Fruit fly (Drosophila melanogaster) whole organism, wandering third instar larva: ENCODE measurements around the gene CG7512.

ENCODE experiments used
- Abd-B ChIP-seq: fragments of >200 bp; optimal IDR thresholded peaks from 2 replicates; lab custom pipeline; 2017; ENCODE audit warnings: missing biosample characterization, missing genetic modification characterization
- CG32264 ChIP-seq: fragments of 200-800 bp; sonication (Bioruptor generic); optimal IDR thresholded peaks from 2 replicates; lab custom pipeline; 2016; ENCODE audit warnings: missing biosample characterization, missing genetic modification characterization
- CG9705 ChIP-seq: fragments of 200-800 bp; sonication (Bioruptor generic); optimal IDR thresholded peaks from 2 replicates; lab custom pipeline; 2018; ENCODE audit warnings: missing biosample characterization, mild to moderate bottlenecking, missing genetic modification characterization
- CrebA ChIP-seq: fragments of 200-800 bp; sonication (Bioruptor generic); optimal IDR thresholded peaks from 2 replicates; lab custom pipeline; 2016; ENCODE audit warnings: missing biosample characterization, mild to moderate bottlenecking, missing genetic modification characterization, borderline replicate concordance
- Dfd ChIP-seq: fragments of >200 bp; optimal IDR thresholded peaks from 2 replicates; lab custom pipeline; 2017; ENCODE audit warnings: missing biosample characterization, missing genetic modification characterization
- Dif ChIP-seq: fragments of 200-275, 200-300 bp; sonication (Bioruptor generic); optimal IDR thresholded peaks from 2 replicates; lab custom pipeline; 2018; ENCODE audit warnings: missing biosample characterization, missing genetic modification characterization; ENCODE audit not compliant: partially characterized antibody
- GATAd ChIP-seq: sonication (Bioruptor generic); optimal IDR thresholded peaks from 2 replicates; lab custom pipeline; 2016; ENCODE audit warnings: missing biosample characterization, missing genetic modification characterization
- HLH106 ChIP-seq: fragments of 200-800 bp; optimal IDR thresholded peaks from 3 replicates; lab custom pipeline; 2019; ENCODE audit warnings: missing biosample characterization, mild to moderate bottlenecking, missing genetic modification characterization, moderate library complexity
- Hnf4 ChIP-seq: fragments of 200-800 bp; sonication (Bioruptor generic); optimal IDR thresholded peaks from 2 replicates; lab custom pipeline; 2016; ENCODE audit warnings: missing biosample characterization, mild to moderate bottlenecking, missing genetic modification characterization
- Hr78 ChIP-seq: fragments of >200 bp; optimal IDR thresholded peaks from 2 replicates; lab custom pipeline; 2017; ENCODE audit warnings: missing biosample characterization, missing genetic modification characterization
- Hr83 ChIP-seq: fragments of 200-300 bp; sonication (Bioruptor generic); optimal IDR thresholded peaks from 2 replicates; lab custom pipeline; 2016; ENCODE audit warnings: missing biosample characterization, mild to moderate bottlenecking, missing genetic modification characterization, moderate library complexity; ENCODE audit not compliant: poor library complexity, severe bottlenecking
- Jra ChIP-seq: sonication (Bioruptor generic); optimal IDR thresholded peaks from 2 replicates; lab custom pipeline; 2016; ENCODE audit warnings: missing biosample characterization, missing genetic modification characterization
- Mio ChIP-seq: sonication (Bioruptor generic); optimal IDR thresholded peaks from 2 replicates; lab custom pipeline; 2016; ENCODE audit warnings: missing biosample characterization, missing genetic modification characterization
- Myc ChIP-seq: fragments of >200 bp; optimal IDR thresholded peaks from 2 replicates; lab custom pipeline; 2017
- N ChIP-seq: fragments of >200 bp; optimal IDR thresholded peaks from 2 replicates; lab custom pipeline; 2018; ENCODE audit warnings: missing biosample characterization, missing external identifiers, missing genetic modification characterization
- OdsH ChIP-seq: fragments of 200-800 bp; sonication (Bioruptor generic); optimal IDR thresholded peaks from 2 replicates; lab custom pipeline; 2016; ENCODE audit warnings: missing biosample characterization, mild to moderate bottlenecking, missing genetic modification characterization
- Rel ChIP-seq, 2 experiments: fragments of 200-800 bp; sonication (Bioruptor generic) in 1 of 2; optimal IDR thresholded peaks; 2 replicates in 1 of 2; 3 replicates in 1 of 2; lab custom pipeline; 2016 to 2019; ENCODE audit warnings: mild to moderate bottlenecking in 2 of 2, missing biosample characterization in 2 of 2, missing genetic modification characterization in 2 of 2, moderate library complexity in 1 of 2
- Sp1 ChIP-seq: fragments of 200-800 bp; sonication (Bioruptor generic); optimal IDR thresholded peaks from 3 replicates; lab custom pipeline; 2019; ENCODE audit warnings: missing biosample characterization, mild to moderate bottlenecking, missing genetic modification characterization, moderate library complexity
- Vsx2 ChIP-seq: fragments of 200-300, 225-300 bp; sonication (Bioruptor generic); optimal IDR thresholded peaks from 2 replicates; lab custom pipeline; 2018; ENCODE audit warnings: missing biosample characterization, missing genetic modification characterization; ENCODE audit not compliant: partially characterized antibody
- br ChIP-seq: fragments of 200-800 bp; sonication (Bioruptor generic); optimal IDR thresholded peaks from 2 replicates; lab custom pipeline; 2016; ENCODE audit warnings: missing biosample characterization, missing genetic modification characterization
- brk ChIP-seq: fragments of 200-800 bp; sonication (Bioruptor generic); optimal IDR thresholded peaks from 2 replicates; lab custom pipeline; 2016; ENCODE audit warnings: missing biosample characterization, mild to moderate bottlenecking, missing genetic modification characterization
- dl ChIP-seq, 2 experiments: fragments of 175-275, 200-275 bp in 1 of 2; fragments of 200-275 bp in 1 of 2; sonication (Bioruptor generic); optimal IDR thresholded peaks; lab custom pipeline; 2018; ENCODE audit warnings: mild to moderate bottlenecking in 2 of 2, missing biosample characterization in 2 of 2, missing genetic modification characterization in 2 of 2, moderate library complexity in 2 of 2; ENCODE audit not compliant: partially characterized antibody in 2 of 2, insufficient read depth in 1 of 2
- dmrt93B ChIP-seq: fragments of 200-800 bp; sonication (Bioruptor generic); optimal IDR thresholded peaks from 2 replicates; lab custom pipeline; 2018; ENCODE audit warnings: missing biosample characterization, mild to moderate bottlenecking, missing genetic modification characterization
- dsf ChIP-seq: sonication (Bioruptor generic); optimal IDR thresholded peaks from 2 replicates; lab custom pipeline; 2016; ENCODE audit warnings: missing biosample characterization, missing genetic modification characterization, borderline replicate concordance
- ey ChIP-seq: fragments of 200-800 bp; sonication (Bioruptor generic); optimal IDR thresholded peaks from 2 replicates; lab custom pipeline; 2016; ENCODE audit warnings: missing biosample characterization, missing genetic modification characterization
- foxo ChIP-seq, 2 experiments: fragments of 200-800 bp; sonication (Bioruptor generic); optimal IDR thresholded peaks; 2 replicates in 1 of 2; 3 replicates in 1 of 2; lab custom pipeline; 2016 to 2017; ENCODE audit warnings: missing biosample characterization in 2 of 2, missing genetic modification characterization in 2 of 2
- fru ChIP-seq: fragments of 200-800 bp; sonication (Bioruptor generic); optimal IDR thresholded peaks from 3 replicates; lab custom pipeline; 2016; ENCODE audit warnings: missing biosample characterization, mild to moderate bottlenecking, missing genetic modification characterization
- h ChIP-seq: fragments of 200-800 bp; sonication (Bioruptor generic); optimal IDR thresholded peaks from 3 replicates; lab custom pipeline; 2016; ENCODE audit warnings: missing biosample characterization, mild to moderate bottlenecking, missing genetic modification characterization
- jim ChIP-seq: fragments of 175-275, 200-325 bp; sonication (Bioruptor generic); optimal IDR thresholded peaks from 2 replicates; lab custom pipeline; 2016; ENCODE audit warnings: missing biosample characterization, mild to moderate bottlenecking, missing genetic modification characterization
- lola ChIP-seq: fragments of >200 bp; optimal IDR thresholded peaks from 2 replicates; lab custom pipeline; 2017; ENCODE audit warnings: missing biosample characterization, missing genetic modification characterization
- pan ChIP-seq: fragments of >200 bp; optimal IDR thresholded peaks from 2 replicates; lab custom pipeline; 2017
- psq ChIP-seq: fragments of 200-800 bp; sonication (Bioruptor generic); optimal IDR thresholded peaks from 3 replicates; lab custom pipeline; 2017; ENCODE audit warnings: missing biosample characterization, mild to moderate bottlenecking, missing genetic modification characterization, moderate library complexity
- rgr ChIP-seq: fragments of 200-800 bp; sonication (Bioruptor generic); optimal IDR thresholded peaks from 3 replicates; lab custom pipeline; 2016; ENCODE audit warnings: missing biosample characterization, mild to moderate bottlenecking, missing genetic modification characterization
- sage ChIP-seq: fragments of 200-800 bp; sonication (Bioruptor generic); optimal IDR thresholded peaks from 2 replicates; lab custom pipeline; 2016; ENCODE audit warnings: missing biosample characterization, mild to moderate bottlenecking, missing genetic modification characterization
- sv ChIP-seq: fragments of 200-800 bp; sonication (Bioruptor generic); optimal IDR thresholded peaks from 3 replicates; lab custom pipeline; 2016; ENCODE audit warnings: missing biosample characterization, missing genetic modification characterization
- tai ChIP-seq: sonication (Bioruptor generic); optimal IDR thresholded peaks from 2 replicates; lab custom pipeline; 2016; ENCODE audit warnings: missing biosample characterization, missing genetic modification characterization
- usp ChIP-seq: fragments of >200 bp; optimal IDR thresholded peaks from 2 replicates; lab custom pipeline; 2017; ENCODE audit warnings: missing biosample characterization, missing genetic modification characterization
- woc ChIP-seq: sonication (Bioruptor generic); optimal IDR thresholded peaks from 2 replicates; lab custom pipeline; 2016; ENCODE audit warnings: missing biosample characterization, mild to moderate bottlenecking, missing genetic modification characterization

CG7512 gene

DNA sequence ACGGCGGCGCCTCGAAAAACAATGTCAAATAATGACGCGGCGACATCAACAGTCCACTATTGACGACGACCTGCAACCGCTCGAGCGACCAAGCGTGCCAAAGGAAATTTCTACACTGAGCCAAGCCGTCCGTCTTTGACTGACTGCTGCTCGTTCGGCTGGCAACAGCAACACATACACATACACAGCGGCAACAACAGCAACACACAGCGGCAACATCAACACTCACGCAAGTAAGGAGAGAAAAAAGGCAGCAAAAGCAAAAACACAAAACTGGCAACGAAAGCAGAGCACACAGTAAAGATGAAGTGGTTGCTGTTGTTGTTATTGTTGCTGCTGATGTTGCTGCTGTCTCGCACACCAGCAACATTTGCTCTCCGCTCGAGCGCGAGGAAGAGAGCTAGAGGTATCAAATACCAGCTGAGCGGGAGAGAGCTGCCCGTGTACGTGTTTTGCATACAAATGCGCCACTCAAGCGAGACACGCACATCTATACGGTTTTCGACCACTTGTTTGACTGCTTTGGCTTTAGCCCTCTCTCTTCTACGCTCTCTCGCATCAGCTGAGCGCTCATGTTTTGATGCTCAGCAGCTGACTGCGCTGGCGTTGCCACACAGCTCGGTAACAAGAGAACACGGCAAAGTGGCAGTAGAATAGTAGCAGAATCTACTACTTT is 39.6 kb downstream of the CG7512 start:
- TF ChIP-seq Hr78 (GFP tag; lab: Kevin White, UChicago) (no peak), OdsH (GFP tag; lab: Kevin White, UChicago) (peak; percentile 35), woc (peak; percentile 0), Jra (GFP tag; lab: Kevin White, UChicago) (peak; percentile 32), GATAd (GFP tag; lab: Kevin White, UChicago) (no peak), usp (GFP tag; lab: Kevin White, UChicago) (no peak), h (GFP tag; lab: Kevin White, UChicago) (peak; percentile 66), Vsx2 (GFP tag; lab: Kevin White, UChicago) (peak; percentile 65), dl (GFP tag; optimal IDR thresholded peaks at IDR 0.05; lab: Kevin White, UChicago; ENCODE audit: insufficient read depth in 1 of 2, partially characterized antibody in 2 of 2) (peak; percentile 88 to 95), jim (GFP tag; lab: Kevin White, UChicago) (no peak), br (GFP tag; lab: Kevin White, UChicago) (peak; percentile 1), Rel (GFP tag; optimal IDR thresholded peaks at IDR 0.05; lab: Kevin White, UChicago) (peak; percentile 34), Rel (tag; optimal IDR thresholded peaks at IDR 0.05; lab: Kevin White, UChicago) (peak; percentile 41), dmrt93B (GFP tag; lab: Kevin White, UChicago) (no peak), HLH106 (no peak), dsf (GFP tag; lab: Kevin White, UChicago) (no peak), Dfd (GFP tag; lab: Kevin White, UChicago) (no peak), N (peak; percentile 70), rgr (GFP tag; lab: Kevin White, UChicago) (peak; percentile 25), Dif (GFP tag; lab: Kevin White, UChicago) (peak; percentile 99), foxo (GFP tag; optimal IDR thresholded peaks at IDR 0.05; lab: Kevin White, UChicago) (peak in 1 of 2 experiments; percentile 3), CG9705 (GFP tag; lab: Kevin White, UChicago) (no peak), CrebA (GFP tag; lab: Kevin White, UChicago) (peak; percentile 86), psq (GFP tag; lab: Kevin White, UChicago) (peak; percentile 80), lola (GFP tag; lab: Kevin White, UChicago) (no peak), Abd-B (GFP tag; lab: Kevin White, UChicago) (peak; percentile 34), Hnf4 (GFP tag; lab: Kevin White, UChicago) (peak; percentile 17), Mio (no peak), Myc (lab: Kevin White, UChicago) (no peak), fru (GFP tag; lab: Kevin White, UChicago) (peak; percentile 90), sv (GFP tag; lab: Kevin White, UChicago) (no peak), Sp1 (GFP tag; lab: Kevin White, UChicago) (peak; percentile 47), pan (no peak), Hr83 (GFP tag; lab: Kevin White, UChicago) (no peak), ey (GFP tag; lab: Kevin White, UChicago) (no peak), CG32264 (GFP tag; lab: Kevin White, UChicago) (peak; percentile 24), sage (peak; percentile 36), brk (GFP tag; lab: Kevin White, UChicago) (peak; percentile 79), tai (GFP tag; lab: Kevin White, UChicago) (no peak)
- TF ChIP-seq, all 38 proteins: peak for 21

- TF ChIP-seq psq (GFP tag; lab: Kevin White, UChicago) (no peak), tai (GFP tag; lab: Kevin White, UChicago) (peak; percentile 54)
Measured at dm6 chr3L:11553672-11554068, 40.2 kb downstream of the CG7512 start.
